Worm (Caenorhabditis elegans) whole organism, L2 larva: ENCODE data around the gene F07C4.10.

Experiments used
- F13H6.1 ChIP-seq: sonication (generic microtip); optimal IDR thresholded peaks from 2 replicates; lab custom pipeline; 2016; ENCODE audit warnings: missing genetic modification characterization, missing compliant biosample characterization
- dmd-4 ChIP-seq: sonication (generic microtip); optimal IDR thresholded peaks from 2 replicates; lab custom pipeline; 2017; ENCODE audit warnings: missing biosample characterization, missing genetic modification characterization
- mdl-1 ChIP-seq, 2 experiments: fragments of 150-350 bp in 1 of 2; sonication (generic microtip) in 1 of 2; optimal IDR thresholded peaks; 2 replicates each; lab custom pipeline; 2017; ENCODE audit warnings: missing biosample characterization in 2 of 2, missing genetic modification characterization in 2 of 2
- nhr-25 ChIP-seq: fragments of 150-350 bp; sonication (generic microtip); optimal IDR thresholded peaks from 3 replicates; lab custom pipeline; 2014; ENCODE audit warnings: missing biosample characterization, missing genetic modification characterization
- nhr-77 ChIP-seq: fragments of 150-350 bp; optimal IDR thresholded peaks from 2 replicates; lab custom pipeline; 2014; ENCODE audit warnings: missing biosample characterization, missing genetic modification characterization
- snpc-4 ChIP-seq: fragments of 150-350 bp; optimal IDR thresholded peaks from 2 replicates; lab custom pipeline; 2014; ENCODE audit warnings: missing biosample characterization, missing genetic modification characterization
- unc-39 ChIP-seq: fragments of 150-350 bp; optimal IDR thresholded peaks from 2 replicates; lab custom pipeline; 2014; ENCODE audit warnings: missing biosample characterization, missing genetic modification characterization
- unc-62 ChIP-seq: fragments of 150-350 bp; optimal IDR thresholded peaks from 2 replicates; lab custom pipeline; 2014; ENCODE audit warnings: missing biosample characterization, missing genetic modification reagents, missing genetic modification characterization
- ztf-4 ChIP-seq: fragments of 150-350 bp; optimal IDR thresholded peaks from 2 replicates; lab custom pipeline; 2014; ENCODE audit warnings: missing biosample characterization, missing genetic modification characterization

- no peak for TF ChIP-seq F13H6.1 (tag; lab: Kevin White, UChicago)
- no peak for TF ChIP-seq dmd-4 (tag; lab: Kevin White, UChicago)
- no peak for TF ChIP-seq mdl-1 (tag; optimal IDR thresholded peaks at IDR 0.05; lab: Kevin White, UChicago)
- no peak for TF ChIP-seq unc-62 (GFP tag; lab: Kevin White, UChicago)
- TF ChIP-seq ztf-4 (tag; lab: Kevin White, UChicago): no peak
- TF ChIP-seq nhr-25 (tag; lab: Kevin White, UChicago): no peak
- TF ChIP-seq snpc-4 (tag; lab: Kevin White, UChicago): no peak
- no peak for TF ChIP-seq unc-39
- no peak for TF ChIP-seq nhr-77
Measured at ce11 chrV:7634657-7635056, 5.0 kb downstream of the F07C4.10 start, which contains the start of gene srd-31.
